In the genomic region with DNA sequence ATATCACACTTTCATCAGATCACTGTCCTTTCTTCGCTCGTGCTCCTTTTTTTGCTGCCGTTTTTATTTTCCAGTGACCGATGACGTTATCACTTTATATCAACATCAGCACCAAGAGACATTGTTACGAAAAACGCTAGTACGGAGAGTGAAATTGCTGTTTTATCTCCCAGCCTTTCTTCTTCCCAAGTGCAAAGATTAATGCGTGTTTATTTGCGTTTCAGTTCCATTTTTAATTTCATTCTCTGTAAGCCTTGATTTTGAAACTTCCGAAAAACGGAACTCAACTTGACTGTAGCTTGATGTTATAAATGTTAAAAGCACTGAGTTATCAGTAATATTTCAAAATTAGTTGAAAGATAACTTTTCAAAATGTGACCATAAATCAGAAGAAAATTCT, we compare ENCODE assay signal across 5 worm cellular contexts.
TF ChIP-seq lines count a peak whose summit lies in the region.

No protein-coding gene starts in this region.

TF ChIP-seq in whole organism, L1 larva, 84 proteins besides CTCF, POLR2A, EP300 and RAD21:
- TF ChIP-seq elt-2 (tag; optimal IDR thresholded peaks at IDR 0.05; lab: Kevin White, UChicago): peak; percentile 88
- TF ChIP-seq C34B4.2 (tag; optimal IDR thresholded peaks at IDR 0.05; lab: Kevin White, UChicago): no peak
- no peak for TF ChIP-seq sptf-1 (tag; optimal IDR thresholded peaks at IDR 0.05; lab: Kevin White, UChicago)
- no peak for TF ChIP-seq jun-1 (tag; optimal IDR thresholded peaks at IDR 0.05; lab: Kevin White, UChicago)
- no peak for TF ChIP-seq tlp-1 (tag; optimal IDR thresholded peaks at IDR 0.05; lab: Kevin White, UChicago)
- TF ChIP-seq ets-5 (GFP tag; IDR thresholded peaks at IDR 0.05; lab: Robert Waterston, UW): no peak

TF ChIP-seq in whole organism, L2 larva, 48 proteins besides CTCF, POLR2A, EP300 and RAD21:
- TF ChIP-seq fos-1 (tag; optimal IDR thresholded peaks at IDR 0.05; lab: Kevin White, UChicago): peak; percentile 63
- TF ChIP-seq Y55F3AM.14 (GFP tag; optimal IDR thresholded peaks at IDR 0.05; lab: Kevin White, UChicago): no peak
- TF ChIP-seq sma-9 (GFP tag; optimal IDR thresholded peaks at IDR 0.05; lab: Kevin White, UChicago): peak; percentile 29
- TF ChIP-seq sma-9 (tag; optimal IDR thresholded peaks at IDR 0.05; lab: Kevin White, UChicago): no peak
- no peak for TF ChIP-seq blmp-1 (tag; optimal IDR thresholded peaks at IDR 0.05; lab: Kevin White, UChicago; ENCODE audit: insufficient read depth)

TF ChIP-seq in whole organism, L3 larva, 47 proteins besides CTCF, POLR2A, EP300 and RAD21:
- TF ChIP-seq nhr-67 (tag; optimal IDR thresholded peaks at IDR 0.05; lab: Kevin White, UChicago): no peak
- TF ChIP-seq elt-2 (tag; optimal IDR thresholded peaks at IDR 0.05; lab: Kevin White, UChicago): peak; percentile 94
- peak; percentile 30 for TF ChIP-seq pqm-1 (tag; optimal IDR thresholded peaks at IDR 0.05; lab: Kevin White, UChicago)
TF ChIP-seq in whole organism, L3 larva: peak in this region for 2.

TF ChIP-seq in whole organism, L4 larva, 104 proteins besides CTCF, POLR2A, EP300 and RAD21:
- TF ChIP-seq R02D3.7 (tag; optimal IDR thresholded peaks at IDR 0.05; lab: Kevin White, UChicago): no peak
- peak; percentile 2 for TF ChIP-seq nhr-48 (tag; optimal IDR thresholded peaks at IDR 0.05; lab: Kevin White, UChicago)
- no peak for TF ChIP-seq nhr-111 (GFP tag; optimal IDR thresholded peaks at IDR 0.05; lab: Kevin White, UChicago)
- peak; percentile 70 for TF ChIP-seq aha-1 (tag; lab: Kevin White, UChicago)
- TF ChIP-seq unc-130 (GFP tag; optimal IDR thresholded peaks at IDR 0.05; lab: Kevin White, UChicago): no peak
- no peak for TF ChIP-seq attf-4 (tag; optimal IDR thresholded peaks at IDR 0.05; lab: Kevin White, UChicago)
- TF ChIP-seq nhr-6 (tag; optimal IDR thresholded peaks at IDR 0.05; lab: Kevin White, UChicago): no peak
- peak; percentile 62 for TF ChIP-seq hlh-11 (tag; optimal IDR thresholded peaks at IDR 0.05; lab: Kevin White, UChicago)
- peak; percentile 42 for TF ChIP-seq dve-1 (tag; optimal IDR thresholded peaks at IDR 0.05; lab: Kevin White, UChicago; ENCODE audit: insufficient read depth)
- TF ChIP-seq daf-16 (GFP tag; optimal IDR thresholded peaks at IDR 0.05; lab: Kevin White, UChicago): no peak
- TF ChIP-seq daf-16 (tag; optimal IDR thresholded peaks at IDR 0.05; lab: Kevin White, UChicago): peak; percentile 69
- peak; percentile 73 for TF ChIP-seq php-3 (GFP tag; IDR thresholded peaks at IDR 0.05; lab: Robert Waterston, UW)
- TF ChIP-seq pqm-1 (tag; optimal IDR thresholded peaks at IDR 0.05; lab: Kevin White, UChicago): peak; percentile 51
- no peak for TF ChIP-seq madf-9 (GFP tag; conservative IDR thresholded peaks at IDR 0.05; lab: Robert Waterston, UW)

TF ChIP-seq in whole organism, young adult, 124 proteins besides CTCF, POLR2A, EP300 and RAD21:
- TF ChIP-seq madf-3 (GFP tag; IDR thresholded peaks at IDR 0.05; lab: Robert Waterston, UW) (no peak), nhr-80 (tag; optimal IDR thresholded peaks at IDR 0.05; lab: Kevin White, UChicago) (peak; percentile 40)
